Worm (Caenorhabditis elegans) whole organism, young adult: Measurements from ENCODE around the gene C14C6.6.

Experiments used
- C06A6.2 ChIP-seq: fragments of 200-800 bp; sonication (Bioruptor generic); conservative IDR thresholded peaks from 2 replicates; pipeline ENCODE4 v1.3.6; 2022; ENCODE audit warnings: missing genetic modification characterization, missing compliant biosample characterization
- F23B12.7 ChIP-seq: sonication (generic microtip); optimal IDR thresholded peaks from 2 replicates; lab custom pipeline; 2017; ENCODE audit warnings: missing genetic modification characterization, mild to moderate bottlenecking, missing compliant biosample characterization, antibody characterized with exemption, moderate library complexity; ENCODE audit not compliant: insufficient read depth
- F33H1.4 ChIP-seq: fragments of 200-800 bp; sonication (Bioruptor generic); IDR thresholded peaks from 2 replicates; pipeline ENCODE4 v1.3.6; 2022; ENCODE audit warnings: missing genetic modification reagents, missing genetic modification characterization, missing compliant biosample characterization
- F52B5.7 ChIP-seq: sonication (generic microtip); optimal IDR thresholded peaks from 2 replicates; lab custom pipeline; 2016; ENCODE audit warnings: mild to moderate bottlenecking, missing genetic modification characterization, missing compliant biosample characterization
- K12H6.12 ChIP-seq: fragments of 200-800 bp; sonication (Bioruptor generic); optimal IDR thresholded peaks from 2 replicates; lab custom pipeline; 2018; ENCODE audit warnings: mild to moderate bottlenecking, missing genetic modification characterization, missing compliant biosample characterization
- T26A5.8 ChIP-seq: sonication (generic microtip); optimal IDR thresholded peaks from 2 replicates; lab custom pipeline; 2016; ENCODE audit warnings: missing genetic modification characterization, missing compliant biosample characterization
- atf-7 ChIP-seq: sonication (generic microtip); optimal IDR thresholded peaks from 2 replicates; lab custom pipeline; 2017; ENCODE audit warnings: mild to moderate bottlenecking, missing genetic modification characterization, missing compliant biosample characterization
- attf-6 ChIP-seq: fragments of 200-800 bp; sonication (Bioruptor generic); IDR thresholded peaks from 2 replicates; pipeline ENCODE4 v1.3.6; 2022; ENCODE audit warnings: missing genetic modification reagents, missing genetic modification characterization, missing compliant biosample characterization
- cebp-1 ChIP-seq, 2 experiments: fragments of 200-800 bp in 1 of 2; sonication (Bioruptor generic) in 1 of 2; sonication (generic microtip) in 1 of 2; IDR thresholded peaks in 1 of 2; optimal IDR thresholded peaks in 1 of 2; 2 replicates each; pipeline versions ENCODE4 v1.3.6 to Lab custom; 2017 to 2022; ENCODE audit warnings: missing compliant biosample characterization in 2 of 2, missing genetic modification characterization in 2 of 2, mild to moderate bottlenecking in 1 of 2, missing genetic modification reagents in 1 of 2, moderate library complexity in 1 of 2
- cebp-2 ChIP-seq: fragments of 200-800 bp; sonication (Bioruptor generic); IDR thresholded peaks from 2 replicates; pipeline ENCODE4 v1.3.6; 2022; ENCODE audit warnings: missing genetic modification characterization, missing compliant biosample characterization
- ceh-79 ChIP-seq: sonication (generic microtip); optimal IDR thresholded peaks from 2 replicates; lab custom pipeline; 2017; ENCODE audit warnings: mild to moderate bottlenecking, missing genetic modification characterization, missing compliant biosample characterization
- ceh-91 ChIP-seq: fragments of 200-800 bp; sonication (Bioruptor generic); IDR thresholded peaks from 2 replicates; pipeline ENCODE4 v1.3.6; 2022; ENCODE audit warnings: missing genetic modification reagents, missing genetic modification characterization, missing compliant biosample characterization
- dpl-1 ChIP-seq: fragments of 150-350 bp; optimal IDR thresholded peaks from 2 replicates; lab custom pipeline; 2014; ENCODE audit warnings: missing biosample characterization, missing genetic modification reagents, missing genetic modification characterization
- efl-1 ChIP-seq: fragments of 150-350 bp; optimal IDR thresholded peaks from 2 replicates; lab custom pipeline; 2014; ENCODE audit warnings: missing biosample characterization, missing genetic modification reagents, missing genetic modification characterization
- ets-4 ChIP-seq: fragments of 200-800 bp; sonication (Bioruptor generic); optimal IDR thresholded peaks from 2 replicates; lab custom pipeline; 2018; ENCODE audit warnings: mild to moderate bottlenecking, missing genetic modification characterization, missing compliant biosample characterization
- him-1 ChIP-seq: sonication (generic microtip); optimal IDR thresholded peaks from 2 replicates; lab custom pipeline; 2016; ENCODE audit warnings: missing genotype, missing genetic modification reagents, missing genetic modification characterization, missing compliant biosample characterization
- hlh-26 ChIP-seq: fragments of 200-800 bp; sonication (Bioruptor generic); conservative IDR thresholded peaks from 2 replicates; pipeline ENCODE4 v1.3.6; 2022; ENCODE audit warnings: missing genetic modification reagents, missing genetic modification characterization, missing compliant biosample characterization
- hrde-1 ChIP-seq: sonication (generic microtip); optimal IDR thresholded peaks from 2 replicates; lab custom pipeline; 2016; ENCODE audit warnings: missing genetic modification characterization, mild to moderate bottlenecking, missing compliant biosample characterization, moderate library complexity, missing genotype, missing genetic modification reagents, borderline replicate concordance
- let-526 ChIP-seq: fragments of 200-800 bp; sonication (Bioruptor generic); IDR thresholded peaks from 2 replicates; pipeline ENCODE4 v1.3.6; 2022; ENCODE audit warnings: missing genetic modification reagents, missing genetic modification characterization, missing compliant biosample characterization
- lin-26 ChIP-seq: fragments of 200-800 bp; sonication (Bioruptor generic); IDR thresholded peaks from 2 replicates; pipeline ENCODE4 v1.3.6; 2022; ENCODE audit warnings: missing genetic modification reagents, missing genetic modification characterization, missing compliant biosample characterization
- lin-40 ChIP-seq: sonication (generic microtip); optimal IDR thresholded peaks from 2 replicates; lab custom pipeline; 2016; ENCODE audit warnings: missing genetic modification characterization, mild to moderate bottlenecking, missing compliant biosample characterization, missing genotype, missing genetic modification reagents
- lsl-1 ChIP-seq: fragments of 200-800 bp; sonication (Bioruptor generic); optimal IDR thresholded peaks from 2 replicates; lab custom pipeline; 2018; ENCODE audit warnings: mild to moderate bottlenecking, missing genetic modification characterization, moderate library complexity, missing compliant biosample characterization
- lsy-27 ChIP-seq: sonication (generic microtip); optimal IDR thresholded peaks from 2 replicates; lab custom pipeline; 2017; ENCODE audit warnings: missing genetic modification characterization, mild to moderate bottlenecking, missing compliant biosample characterization, antibody characterized with exemption, missing genotype, borderline replicate concordance; ENCODE audit not compliant: insufficient read depth
- nfyb-1 ChIP-seq: fragments of 200-800 bp; sonication (Bioruptor generic); IDR thresholded peaks from 2 replicates; pipeline ENCODE4 v1.3.6; 2022; ENCODE audit warnings: missing genetic modification reagents, missing genetic modification characterization, missing compliant biosample characterization
- nhr-120 ChIP-seq: fragments of 200-800 bp; sonication (Bioruptor generic); IDR thresholded peaks from 2 replicates; pipeline ENCODE4 v1.3.6; 2022; ENCODE audit warnings: missing genetic modification characterization, missing compliant biosample characterization
- nhr-80 ChIP-seq: sonication (generic microtip); optimal IDR thresholded peaks from 2 replicates; lab custom pipeline; 2016; ENCODE audit warnings: missing genetic modification characterization, missing compliant biosample characterization
- nhr-90 ChIP-seq: sonication (generic microtip); optimal IDR thresholded peaks from 2 replicates; lab custom pipeline; 2016; ENCODE audit warnings: missing genotype, mild to moderate bottlenecking, missing genetic modification characterization, missing compliant biosample characterization
- pha-4 ChIP-seq: fragments of 150-350 bp; sonication (generic microtip); optimal IDR thresholded peaks from 2 replicates; lab custom pipeline; 2014; ENCODE audit warnings: missing biosample characterization, missing genetic modification reagents, missing genetic modification characterization
- sea-2 ChIP-seq: fragments of 200-800 bp; sonication (Bioruptor generic); IDR thresholded peaks from 2 replicates; pipeline ENCODE4 v1.3.6; 2022; ENCODE audit warnings: missing genetic modification characterization, missing compliant biosample characterization
- snpc-1.3 ChIP-seq: sonication (generic microtip); optimal IDR thresholded peaks from 2 replicates; lab custom pipeline; 2017; ENCODE audit warnings: missing genetic modification characterization, mild to moderate bottlenecking, missing compliant biosample characterization, antibody characterized with exemption, moderate library complexity, missing genotype, missing genetic modification reagents; ENCODE audit not compliant: insufficient read depth
- sptf-2 ChIP-seq: fragments of 200-800 bp; sonication (Bioruptor generic); optimal IDR thresholded peaks from 2 replicates; lab custom pipeline; 2018; ENCODE audit warnings: mild to moderate bottlenecking, missing genetic modification characterization, missing compliant biosample characterization
- tbx-9 ChIP-seq: sonication (generic microtip); optimal IDR thresholded peaks from 2 replicates; lab custom pipeline; 2016; ENCODE audit warnings: borderline replicate concordance, missing genetic modification characterization, inconsistent platforms, missing compliant biosample characterization
- unc-62 ChIP-seq: fragments of 150-350 bp; optimal IDR thresholded peaks from 2 replicates; lab custom pipeline; 2014; ENCODE audit warnings: missing biosample characterization, missing genetic modification reagents, missing genetic modification characterization
- xnd-1 ChIP-seq: sonication (generic microtip); optimal IDR thresholded peaks from 2 replicates; lab custom pipeline; 2016; ENCODE audit warnings: missing genotype, missing genetic modification reagents, missing genetic modification characterization, missing compliant biosample characterization
- zfh-2 ChIP-seq: fragments of 200-800 bp; sonication (Bioruptor generic); conservative IDR thresholded peaks from 2 replicates; pipeline ENCODE4 v1.3.6; 2022; ENCODE audit warnings: missing genetic modification reagents, missing genetic modification characterization, missing compliant biosample characterization
- zim-3 ChIP-seq: sonication (generic microtip); optimal IDR thresholded peaks from 2 replicates; lab custom pipeline; 2017; ENCODE audit warnings: mild to moderate bottlenecking, missing genetic modification characterization, moderate library complexity, missing compliant biosample characterization
- ztf-18 ChIP-seq: sonication (generic microtip); optimal IDR thresholded peaks from 2 replicates; lab custom pipeline; 2016; ENCODE audit warnings: missing genotype, mild to moderate bottlenecking, missing genetic modification characterization, missing compliant biosample characterization
- ztf-25 ChIP-seq: fragments of 200-800 bp; sonication (Bioruptor generic); IDR thresholded peaks from 2 replicates; pipeline ENCODE4 v1.3.6; 2022; ENCODE audit warnings: missing genetic modification reagents, missing genetic modification characterization, missing compliant biosample characterization
- ztf-26 ChIP-seq: sonication (generic microtip); optimal IDR thresholded peaks from 2 replicates; lab custom pipeline; 2017; ENCODE audit warnings: missing genetic modification characterization, missing compliant biosample characterization
- ztf-28 ChIP-seq: fragments of 200-800 bp; sonication (Bioruptor generic); IDR thresholded peaks from 2 replicates; pipeline ENCODE4 v1.3.6; 2022; ENCODE audit warnings: missing genetic modification reagents, missing genetic modification characterization, missing compliant biosample characterization

The C14C6.6 gene

DNA sequence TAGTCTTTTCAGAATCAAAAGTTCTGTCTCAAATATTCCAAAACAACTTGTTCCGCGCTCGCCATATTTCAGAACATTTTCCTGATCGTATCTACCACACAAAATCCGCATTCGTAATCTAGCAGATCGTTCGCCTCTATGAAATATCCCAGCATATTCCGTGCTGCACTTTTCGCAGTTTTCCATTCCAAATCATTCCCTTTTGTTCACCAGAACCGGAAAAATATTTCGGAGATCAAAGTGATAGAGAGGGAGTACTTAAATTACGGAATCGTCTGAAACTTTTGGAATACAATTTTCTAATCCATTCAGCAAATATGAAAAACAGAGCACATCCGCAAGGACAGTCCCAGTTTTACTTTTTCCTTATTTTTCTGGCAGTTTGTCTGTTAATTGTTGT is 39.9 kb upstream of the C14C6.6 start, which contains the start of gene K06H6.1:
Gene K06H6.1, plus strand, starts transcription at position 301 of the 400 bp plus-strand sequence.
- no peak for TF ChIP-seq pha-4 (tag; lab: Kevin White, UChicago)
- TF ChIP-seq ets-4 (GFP tag; lab: Kevin White, UChicago): no peak
- TF ChIP-seq ztf-25 (GFP tag; lab: Robert Waterston, UW): no peak
- no peak for TF ChIP-seq K12H6.12 (tag; lab: Kevin White, UChicago)
- TF ChIP-seq cebp-1 (GFP tag; IDR thresholded peaks at IDR 0.05; lab: Robert Waterston, UW): no peak
- TF ChIP-seq cebp-1 (tag; optimal IDR thresholded peaks at IDR 0.05; lab: Kevin White, UChicago): no peak
- no peak for TF ChIP-seq hlh-26 (GFP tag; lab: Robert Waterston, UW)
- TF ChIP-seq lsl-1 (GFP tag; lab: Kevin White, UChicago): no peak
- TF ChIP-seq F52B5.7: no peak
- TF ChIP-seq lin-40 (tag; lab: Kevin White, UChicago): no peak
- TF ChIP-seq sptf-2 (GFP tag; lab: Kevin White, UChicago): no peak
- no peak for TF ChIP-seq ceh-79 (tag; lab: Kevin White, UChicago)
- TF ChIP-seq nhr-90 (tag; lab: Kevin White, UChicago): no peak
- TF ChIP-seq nhr-120 (GFP tag; lab: Robert Waterston, UW): no peak
- TF ChIP-seq ztf-18 (tag; lab: Kevin White, UChicago): no peak
- no peak for TF ChIP-seq zfh-2 (GFP tag; lab: Robert Waterston, UW)
- TF ChIP-seq dpl-1: no peak
- no peak for TF ChIP-seq snpc-1.3 (tag; lab: Kevin White, UChicago)
- TF ChIP-seq zim-3 (tag; lab: Kevin White, UChicago): no peak

ce11 chrV:585472-585871 is 37.6 kb upstream of the C14C6.6 start, which contains the start of gene K06H6.2:
Gene K06H6.2 (plus strand): TSS chrV:585772.
- TF ChIP-seq ztf-28 (GFP tag; lab: Robert Waterston, UW) (no peak), nhr-80 (no peak), lsy-27 (tag; lab: Kevin White, UChicago) (no peak), sea-2 (no peak), cebp-2 (GFP tag; lab: Robert Waterston, UW) (no peak), nfyb-1 (GFP tag; lab: Robert Waterston, UW) (no peak)

ce11 chrV:581616-582015 is 33.7 kb upstream of the C14C6.6 start, which contains the start of gene nstp-7:
Gene nstp-7 (plus strand): TSS chrV:581916.
- TF ChIP-seq tbx-9 (tag; lab: Kevin White, UChicago) (no peak), T26A5.8 (no peak), let-526 (GFP tag; lab: Robert Waterston, UW) (no peak), xnd-1 (tag; lab: Kevin White, UChicago) (no peak), zim-3 (tag; lab: Kevin White, UChicago) (no peak), C06A6.2 (GFP tag; lab: Robert Waterston, UW) (no peak), lsl-1 (GFP tag; lab: Kevin White, UChicago) (no peak), efl-1 (no peak), ceh-91 (GFP tag; lab: Robert Waterston, UW) (no peak), attf-6 (GFP tag; lab: Robert Waterston, UW) (no peak), sea-2 (no peak), F33H1.4 (GFP tag; lab: Robert Waterston, UW) (no peak), unc-62 (GFP tag; lab: Kevin White, UChicago) (no peak), atf-7 (tag; lab: Kevin White, UChicago) (no peak), F23B12.7 (tag; lab: Kevin White, UChicago) (no peak), ztf-26 (tag; lab: Kevin White, UChicago) (no peak), him-1 (tag; lab: Kevin White, UChicago) (no peak), lin-26 (GFP tag; lab: Robert Waterston, UW) (no peak), hrde-1 (no peak)
